Fruit fly (Drosophila melanogaster) whole organism, embryonic: ENCODE measurements around the gene frj.
A peak's percentile ranks its signal among the peaks of the same experiment; 100 is the strongest.

Source experiments
- Adf1 ChIP-seq: fragments of 200-800 bp; sonication (Bioruptor generic); IDR thresholded peaks from 2 replicates; pipeline ENCODE4 v1.3.6; 2022; ENCODE audit warnings: missing biosample characterization, missing genetic modification characterization
- Antp ChIP-seq: fragments of 200-800 bp; sonication (Bioruptor generic); optimal IDR thresholded peaks from 3 replicates; lab custom pipeline; 2016; ENCODE audit warnings: missing biosample characterization, missing genetic modification characterization
- CG10321 ChIP-seq: fragments of 200-800 bp; sonication (Bioruptor generic); IDR thresholded peaks from 2 replicates; pipeline ENCODE4 v1.3.6; 2022; ENCODE audit warnings: missing biosample characterization, missing genetic modification characterization
- CG11723 ChIP-seq: fragments of 200-800 bp; sonication (Bioruptor generic); optimal IDR thresholded peaks from 2 replicates; lab custom pipeline; 2017; ENCODE audit warnings: missing biosample characterization, mild to moderate bottlenecking, missing genetic modification characterization
- CG12236 ChIP-seq: fragments of 200-800 bp; sonication (Bioruptor generic); optimal IDR thresholded peaks from 2 replicates; lab custom pipeline; 2016; ENCODE audit warnings: missing biosample characterization, missing genetic modification characterization
- CG14050 ChIP-seq: fragments of 200-800 bp; sonication (Bioruptor generic); IDR thresholded peaks from 3 replicates; pipeline ENCODE4 v1.3.6; 2022; ENCODE audit warnings: missing biosample characterization, missing genetic modification characterization
- CG3726 ChIP-seq: fragments of 200-800 bp; sonication (Bioruptor generic); IDR thresholded peaks from 3 replicates; pipeline ENCODE4, ENCODE4 v1.3.6; 2022; ENCODE audit warnings: missing biosample characterization, missing genetic modification characterization
- CG3847 ChIP-seq: fragments of 200-800 bp; sonication (Bioruptor generic); IDR thresholded peaks from 2 replicates; pipeline ENCODE4 v1.3.6; 2022; ENCODE audit warnings: missing biosample characterization, missing genetic modification characterization
- CG5953 ChIP-seq: fragments of 200-800 bp; sonication (Bioruptor generic); IDR thresholded peaks from 2 replicates; pipeline ENCODE4 v1.3.6; 2022; ENCODE audit warnings: missing biosample characterization, missing genetic modification characterization
- CG6854 ChIP-seq: fragments of 200-800 bp; sonication (Bioruptor generic); optimal IDR thresholded peaks from 3 replicates; lab custom pipeline; 2017; ENCODE audit warnings: missing biosample characterization, mild to moderate bottlenecking, missing genetic modification characterization
- CG7271 ChIP-seq: fragments of 200-800 bp; sonication (Bioruptor generic); optimal IDR thresholded peaks from 2 replicates; lab custom pipeline; 2018; ENCODE audit warnings: missing biosample characterization, mild to moderate bottlenecking, missing genetic modification characterization, moderate library complexity
- CG7745 ChIP-seq: fragments of 200-800 bp; sonication (Bioruptor generic); optimal IDR thresholded peaks from 2 replicates; lab custom pipeline; 2018; ENCODE audit warnings: missing biosample characterization, mild to moderate bottlenecking, missing genetic modification characterization, moderate library complexity
- CG8281 ChIP-seq: fragments of 200-800 bp; sonication (Bioruptor generic); optimal IDR thresholded peaks from 2 replicates; lab custom pipeline; 2018; ENCODE audit warnings: missing biosample characterization, mild to moderate bottlenecking, missing genetic modification characterization, moderate library complexity
- CG8944 ChIP-seq: fragments of 200-800 bp; sonication (Bioruptor generic); optimal IDR thresholded peaks from 3 replicates; lab custom pipeline; 2016; ENCODE audit warnings: missing biosample characterization, missing genetic modification characterization
- CG9727 ChIP-seq: fragments of 200-800 bp; sonication (Bioruptor generic); optimal IDR thresholded peaks from 3 replicates; lab custom pipeline; 2017; ENCODE audit warnings: missing biosample characterization, mild to moderate bottlenecking, missing genetic modification characterization
- CG9817 ChIP-seq: fragments of 200-800 bp; sonication (Bioruptor generic); optimal IDR thresholded peaks from 2 replicates; lab custom pipeline; 2018; ENCODE audit warnings: missing biosample characterization, mild to moderate bottlenecking, missing genetic modification characterization, moderate library complexity
- Chrac-16 ChIP-seq: fragments of 200-800 bp; sonication (Bioruptor generic); optimal IDR thresholded peaks from 3 replicates; lab custom pipeline; 2016; ENCODE audit warnings: missing biosample characterization, missing genetic modification characterization
- Dek ChIP-seq: fragments of 200-800 bp; sonication (Bioruptor generic); optimal IDR thresholded peaks from 3 replicates; lab custom pipeline; 2019; ENCODE audit warnings: missing biosample characterization, mild to moderate bottlenecking, missing genetic modification characterization, moderate library complexity
- ERR ChIP-seq: fragments of 200-800 bp; sonication (Bioruptor generic); optimal IDR thresholded peaks from 2 replicates; lab custom pipeline; 2016; ENCODE audit warnings: missing biosample characterization, missing genetic modification characterization
- HHEX ChIP-seq: fragments of 200-800 bp; sonication (Bioruptor generic); optimal IDR thresholded peaks from 3 replicates; lab custom pipeline; 2017; ENCODE audit warnings: missing biosample characterization, mild to moderate bottlenecking, missing genetic modification characterization, missing genetic modification reagents
- Hand ChIP-seq: fragments of 200-800 bp; sonication (Bioruptor generic); optimal IDR thresholded peaks from 2 replicates; lab custom pipeline; 2017; ENCODE audit warnings: mild to moderate bottlenecking, missing biosample characterization, missing genetic modification reagents, missing genetic modification characterization
- HmgD ChIP-seq: fragments of 200-800 bp; sonication (Bioruptor generic); optimal IDR thresholded peaks from 3 replicates; lab custom pipeline; 2016; ENCODE audit warnings: missing biosample characterization, missing genetic modification characterization
- Hr78 ChIP-seq, 2 experiments: fragments of 200-800 bp in 1 of 2; fragments of >200 bp in 1 of 2; sonication (Bioruptor generic) in 1 of 2; optimal IDR thresholded peaks; 2 replicates each; lab custom pipeline; 2017 to 2019; ENCODE audit warnings: missing biosample characterization in 2 of 2, missing genetic modification characterization in 2 of 2, mild to moderate bottlenecking in 1 of 2, moderate library complexity in 1 of 2
- NK7.1 ChIP-seq: fragments of 200-800 bp; sonication (Bioruptor generic); optimal IDR thresholded peaks from 3 replicates; lab custom pipeline; 2016; ENCODE audit warnings: missing biosample characterization, missing genetic modification characterization
- Nf-YB ChIP-seq: fragments of 200-800 bp; sonication (Bioruptor generic); optimal IDR thresholded peaks from 3 replicates; lab custom pipeline; 2019; ENCODE audit warnings: missing biosample characterization, mild to moderate bottlenecking, missing genetic modification characterization, moderate library complexity
- Opbp ChIP-seq: fragments of 200-800 bp; sonication (Bioruptor generic); IDR thresholded peaks from 3 replicates; pipeline ENCODE4 v1.3.6; 2022; ENCODE audit warnings: missing biosample characterization, missing genetic modification characterization; ENCODE audit not compliant: partially characterized antibody
- PHDP ChIP-seq: fragments of 200-800 bp; sonication (Bioruptor generic); optimal IDR thresholded peaks from 3 replicates; lab custom pipeline; 2018; ENCODE audit warnings: missing biosample characterization, mild to moderate bottlenecking, missing genetic modification characterization, moderate library complexity
- Six4 ChIP-seq: fragments of 200-800 bp; sonication (Bioruptor generic); optimal IDR thresholded peaks from 2 replicates; lab custom pipeline; 2016; ENCODE audit warnings: missing biosample characterization, missing genetic modification characterization
- ab ChIP-seq: fragments of 200-800 bp; sonication (Bioruptor generic); optimal IDR thresholded peaks from 2 replicates; lab custom pipeline; 2016; ENCODE audit warnings: missing biosample characterization, missing genetic modification characterization
- al ChIP-seq: fragments of 200-800 bp; sonication (Bioruptor generic); IDR thresholded peaks from 2 replicates; pipeline ENCODE4 v1.3.6; 2022; ENCODE audit warnings: missing biosample characterization, missing genetic modification characterization
- cad ChIP-seq: fragments of >200 bp; optimal IDR thresholded peaks from 2 replicates; lab custom pipeline; 2017; ENCODE audit warnings: missing biosample characterization, missing genetic modification characterization
- dmrt99B ChIP-seq: fragments of 200-800 bp; sonication (Bioruptor generic); optimal IDR thresholded peaks from 2 replicates; lab custom pipeline; 2018; ENCODE audit warnings: missing biosample characterization, mild to moderate bottlenecking, missing genetic modification characterization, moderate library complexity
- dysf ChIP-seq: fragments of 200-800 bp; sonication (Bioruptor generic); IDR thresholded peaks from 3 replicates; pipeline ENCODE4 v1.3.6; 2022; ENCODE audit warnings: missing biosample characterization, missing genetic modification characterization
- ems ChIP-seq: fragments of 200-800 bp; sonication (Bioruptor generic); optimal IDR thresholded peaks from 3 replicates; lab custom pipeline; 2016; ENCODE audit warnings: missing biosample characterization, missing genetic modification characterization
- h ChIP-seq: fragments of >200 bp; optimal IDR thresholded peaks from 2 replicates; lab custom pipeline; 2017
- jing ChIP-seq: fragments of 200-800 bp; sonication (Bioruptor generic); optimal IDR thresholded peaks from 2 replicates; lab custom pipeline; 2018; ENCODE audit warnings: missing biosample characterization, mild to moderate bottlenecking, missing genetic modification characterization
- jumu ChIP-seq: fragments of 200-800 bp; sonication (Bioruptor generic); optimal IDR thresholded peaks from 3 replicates; lab custom pipeline; 2016; ENCODE audit warnings: missing biosample characterization, missing genetic modification characterization
- lbe ChIP-seq: fragments of 200-800 bp; sonication (Bioruptor generic); optimal IDR thresholded peaks from 2 replicates; lab custom pipeline; 2016; ENCODE audit warnings: missing biosample characterization, mild to moderate bottlenecking, missing genetic modification characterization
- lilli ChIP-seq: fragments of 200-800 bp; sonication (Bioruptor generic); optimal IDR thresholded peaks from 3 replicates; lab custom pipeline; 2016; ENCODE audit warnings: missing biosample characterization, missing genetic modification characterization
- luna ChIP-seq: fragments of 200-800 bp; sonication (Bioruptor generic); optimal IDR thresholded peaks from 2 replicates; lab custom pipeline; 2016; ENCODE audit warnings: missing biosample characterization, missing genetic modification characterization
- nom ChIP-seq: fragments of 200-800 bp; sonication (Bioruptor generic); optimal IDR thresholded peaks from 2 replicates; lab custom pipeline; 2017; ENCODE audit warnings: missing biosample characterization, missing genetic modification characterization, mild to moderate bottlenecking, moderate library complexity, missing genetic modification reagents
- odd ChIP-seq: fragments of 200-800 bp; sonication (Bioruptor generic); optimal IDR thresholded peaks from 2 replicates; lab custom pipeline; 2017; ENCODE audit warnings: missing biosample characterization, mild to moderate bottlenecking, missing genetic modification characterization
- pb ChIP-seq: fragments of 200-800 bp; sonication (Bioruptor generic); optimal IDR thresholded peaks from 3 replicates; lab custom pipeline; 2016; ENCODE audit warnings: missing biosample characterization, missing genetic modification characterization
- pnt ChIP-seq: fragments of 200-800 bp; sonication (Bioruptor generic); optimal IDR thresholded peaks from 3 replicates; lab custom pipeline; 2016; ENCODE audit warnings: missing biosample characterization, missing genetic modification characterization
- pros ChIP-seq: fragments of 200-800 bp; sonication (Bioruptor generic); optimal IDR thresholded peaks from 3 replicates; lab custom pipeline; 2019; ENCODE audit warnings: missing biosample characterization, mild to moderate bottlenecking, missing genetic modification characterization, moderate library complexity
- sisA ChIP-seq: fragments of 200-800 bp; sonication (Bioruptor generic); IDR thresholded peaks from 2 replicates; pipeline ENCODE4 v1.3.6; 2022; ENCODE audit warnings: missing biosample characterization, missing genetic modification characterization
- tgo ChIP-seq: fragments of 200-800 bp; sonication (Bioruptor generic); IDR thresholded peaks from 3 replicates; pipeline ENCODE4 v1.3.6; 2022; ENCODE audit warnings: missing biosample characterization, missing genetic modification characterization
- tio ChIP-seq: fragments of 200-800 bp; sonication (Bioruptor generic); optimal IDR thresholded peaks from 2 replicates; lab custom pipeline; 2017; ENCODE audit warnings: missing biosample characterization, missing genetic modification characterization, inconsistent platforms
- twi ChIP-seq: fragments of 200-800 bp; optimal IDR thresholded peaks from 2 replicates; lab custom pipeline; 2019; ENCODE audit warnings: missing biosample characterization, mild to moderate bottlenecking, missing genetic modification characterization, moderate library complexity
- vfl ChIP-seq: fragments of 200-800 bp; sonication (Bioruptor generic); optimal IDR thresholded peaks from 2 replicates; lab custom pipeline; 2016; ENCODE audit warnings: missing biosample characterization, missing genetic modification characterization
- vvl ChIP-seq: fragments of 200-800 bp; sonication (Bioruptor generic); IDR thresholded peaks from 2 replicates; pipeline ENCODE4 v1.3.6; 2022; ENCODE audit warnings: missing biosample characterization, missing genetic modification characterization
- wdn ChIP-seq: fragments of 200-800 bp; sonication (Bioruptor generic); IDR thresholded peaks from 2 replicates; pipeline ENCODE4 v1.3.6; 2022; ENCODE audit warnings: missing biosample characterization, missing genetic modification characterization

frj gene

dm6 chr2L:6490783-6491249, 35.0 kb downstream of the frj start, which contains the start of the genes Phf5a and CG31638 (continued):
- TF ChIP-seq PHDP (tag; lab: Kevin White, UChicago) (peak; percentile 97), h (lab: Kevin White, UChicago) (no peak), jing (GFP tag; lab: Kevin White, UChicago) (no peak), CG11723 (GFP tag; lab: Kevin White, UChicago) (peak; percentile 69), CG6854 (GFP tag; lab: Kevin White, UChicago) (peak; percentile 64), jumu (GFP tag; lab: Kevin White, UChicago) (peak; percentile 85), al (GFP tag; lab: Robert Waterston, UW) (peak; percentile 96), CG5953 (GFP tag; lab: Robert Waterston, UW) (no peak), HHEX (peak; percentile 93), CG9727 (GFP tag; lab: Kevin White, UChicago) (peak; percentile 73), Chrac-16 (GFP tag; lab: Kevin White, UChicago) (peak; percentile 96), dmrt99B (tag; lab: Kevin White, UChicago) (peak; percentile 95), Opbp (GFP tag; lab: Robert Waterston, UW) (peak; percentile 17; the same call in 1 of the 3 replicates), CG3847 (GFP tag; lab: Robert Waterston, UW) (peak; percentile 90), CG9817 (peak; percentile 82), ems (GFP tag; lab: Kevin White, UChicago) (peak; percentile 40), dysf (GFP tag; lab: Robert Waterston, UW) (peak; percentile 80), CG7271 (tag; lab: Kevin White, UChicago) (peak; percentile 95), CG14050 (GFP tag; lab: Robert Waterston, UW) (peak; percentile 71), Six4 (GFP tag; lab: Kevin White, UChicago) (peak; percentile 95), Hr78 (GFP tag; optimal IDR thresholded peaks at IDR 0.05; lab: Kevin White, UChicago) (no peak), Nf-YB (peak; percentile 54), Dek (tag; lab: Kevin White, UChicago) (peak; percentile 96), lilli (GFP tag; lab: Kevin White, UChicago) (peak; percentile 95), pnt (GFP tag; lab: Kevin White, UChicago) (peak; percentile 86), lbe (GFP tag; lab: Kevin White, UChicago) (peak; percentile 93), Hand (GFP tag; lab: Kevin White, UChicago) (peak; percentile 74), CG12236 (GFP tag; lab: Kevin White, UChicago) (peak; percentile 6), pb (no peak), twi (peak; percentile 83), ab (GFP tag; lab: Kevin White, UChicago) (peak; percentile 66), odd (GFP tag; lab: Kevin White, UChicago) (peak; percentile 72), luna (GFP tag; lab: Kevin White, UChicago) (no peak), pros (no peak), cad (GFP tag; lab: Kevin White, UChicago) (no peak), nom (peak; percentile 79), Antp (peak; percentile 44), tgo (peak; percentile 71), NK7.1 (GFP tag; lab: Kevin White, UChicago) (no peak), vfl (GFP tag; lab: Kevin White, UChicago) (peak; percentile 86), Adf1 (GFP tag; lab: Robert Waterston, UW) (peak; percentile 66), CG8281 (tag; lab: Kevin White, UChicago) (peak; percentile 84), sisA (GFP tag; lab: Robert Waterston, UW) (peak; percentile 92), CG8944 (GFP tag; lab: Kevin White, UChicago) (peak; percentile 72), ERR (GFP tag; lab: Kevin White, UChicago) (no peak), wdn (GFP tag; lab: Robert Waterston, UW) (peak; percentile 82), vvl (GFP tag; lab: Robert Waterston, UW) (peak; percentile 82), CG3726 (peak; percentile 96), HmgD (GFP tag; lab: Kevin White, UChicago) (peak; percentile 18), CG7745 (peak; percentile 72), CG10321 (peak; percentile 58; the same call in 1 of the 2 replicates), tio (GFP tag; lab: Kevin White, UChicago) (no peak)
